Fruit fly (Drosophila melanogaster) whole organism, wandering third instar larva: Measurements from ENCODE around the gene CenG1A.

ENCODE experiments used
- Abd-B ChIP-seq: fragments of >200 bp; optimal IDR thresholded peaks from 2 replicates; lab custom pipeline; 2017; ENCODE audit warnings: missing biosample characterization, missing genetic modification characterization
- CG32264 ChIP-seq: fragments of 200-800 bp; sonication (Bioruptor generic); optimal IDR thresholded peaks from 2 replicates; lab custom pipeline; 2016; ENCODE audit warnings: missing biosample characterization, missing genetic modification characterization
- CG9705 ChIP-seq: fragments of 200-800 bp; sonication (Bioruptor generic); optimal IDR thresholded peaks from 2 replicates; lab custom pipeline; 2018; ENCODE audit warnings: missing biosample characterization, mild to moderate bottlenecking, missing genetic modification characterization
- CrebA ChIP-seq: fragments of 200-800 bp; sonication (Bioruptor generic); optimal IDR thresholded peaks from 2 replicates; lab custom pipeline; 2016; ENCODE audit warnings: missing biosample characterization, mild to moderate bottlenecking, missing genetic modification characterization, borderline replicate concordance
- Dfd ChIP-seq: fragments of >200 bp; optimal IDR thresholded peaks from 2 replicates; lab custom pipeline; 2017; ENCODE audit warnings: missing biosample characterization, missing genetic modification characterization
- Dif ChIP-seq: fragments of 200-275, 200-300 bp; sonication (Bioruptor generic); optimal IDR thresholded peaks from 2 replicates; lab custom pipeline; 2018; ENCODE audit warnings: missing biosample characterization, missing genetic modification characterization; ENCODE audit not compliant: partially characterized antibody
- GATAd ChIP-seq: sonication (Bioruptor generic); optimal IDR thresholded peaks from 2 replicates; lab custom pipeline; 2016; ENCODE audit warnings: missing biosample characterization, missing genetic modification characterization
- HLH106 ChIP-seq: fragments of 200-800 bp; optimal IDR thresholded peaks from 3 replicates; lab custom pipeline; 2019; ENCODE audit warnings: missing biosample characterization, mild to moderate bottlenecking, missing genetic modification characterization, moderate library complexity
- Hnf4 ChIP-seq: fragments of 200-800 bp; sonication (Bioruptor generic); optimal IDR thresholded peaks from 2 replicates; lab custom pipeline; 2016; ENCODE audit warnings: missing biosample characterization, mild to moderate bottlenecking, missing genetic modification characterization
- Hr78 ChIP-seq: fragments of >200 bp; optimal IDR thresholded peaks from 2 replicates; lab custom pipeline; 2017; ENCODE audit warnings: missing biosample characterization, missing genetic modification characterization
- Hr83 ChIP-seq: fragments of 200-300 bp; sonication (Bioruptor generic); optimal IDR thresholded peaks from 2 replicates; lab custom pipeline; 2016; ENCODE audit warnings: missing biosample characterization, mild to moderate bottlenecking, missing genetic modification characterization, moderate library complexity; ENCODE audit not compliant: poor library complexity, severe bottlenecking
- Jra ChIP-seq: sonication (Bioruptor generic); optimal IDR thresholded peaks from 2 replicates; lab custom pipeline; 2016; ENCODE audit warnings: missing biosample characterization, missing genetic modification characterization
- Mio ChIP-seq: sonication (Bioruptor generic); optimal IDR thresholded peaks from 2 replicates; lab custom pipeline; 2016; ENCODE audit warnings: missing biosample characterization, missing genetic modification characterization
- Myc ChIP-seq: fragments of >200 bp; optimal IDR thresholded peaks from 2 replicates; lab custom pipeline; 2017
- N ChIP-seq: fragments of >200 bp; optimal IDR thresholded peaks from 2 replicates; lab custom pipeline; 2018; ENCODE audit warnings: missing biosample characterization, missing external identifiers, missing genetic modification characterization
- OdsH ChIP-seq: fragments of 200-800 bp; sonication (Bioruptor generic); optimal IDR thresholded peaks from 2 replicates; lab custom pipeline; 2016; ENCODE audit warnings: missing biosample characterization, mild to moderate bottlenecking, missing genetic modification characterization
- Rel ChIP-seq, 2 experiments: fragments of 200-800 bp; sonication (Bioruptor generic) in 1 of 2; optimal IDR thresholded peaks; 2 replicates in 1 of 2; 3 replicates in 1 of 2; lab custom pipeline; 2016 to 2019; ENCODE audit warnings: mild to moderate bottlenecking in 2 of 2, missing biosample characterization in 2 of 2, missing genetic modification characterization in 2 of 2, moderate library complexity in 1 of 2
- Sp1 ChIP-seq: fragments of 200-800 bp; sonication (Bioruptor generic); optimal IDR thresholded peaks from 3 replicates; lab custom pipeline; 2019; ENCODE audit warnings: missing biosample characterization, mild to moderate bottlenecking, missing genetic modification characterization, moderate library complexity
- Vsx2 ChIP-seq: fragments of 200-300, 225-300 bp; sonication (Bioruptor generic); optimal IDR thresholded peaks from 2 replicates; lab custom pipeline; 2018; ENCODE audit warnings: missing biosample characterization, missing genetic modification characterization; ENCODE audit not compliant: partially characterized antibody
- br ChIP-seq: fragments of 200-800 bp; sonication (Bioruptor generic); optimal IDR thresholded peaks from 2 replicates; lab custom pipeline; 2016; ENCODE audit warnings: missing biosample characterization, missing genetic modification characterization
- brk ChIP-seq: fragments of 200-800 bp; sonication (Bioruptor generic); optimal IDR thresholded peaks from 2 replicates; lab custom pipeline; 2016; ENCODE audit warnings: missing biosample characterization, mild to moderate bottlenecking, missing genetic modification characterization
- dl ChIP-seq, 2 experiments: fragments of 175-275, 200-275 bp in 1 of 2; fragments of 200-275 bp in 1 of 2; sonication (Bioruptor generic); optimal IDR thresholded peaks; lab custom pipeline; 2018; ENCODE audit warnings: mild to moderate bottlenecking in 2 of 2, missing biosample characterization in 2 of 2, missing genetic modification characterization in 2 of 2, moderate library complexity in 2 of 2; ENCODE audit not compliant: partially characterized antibody in 2 of 2, insufficient read depth in 1 of 2
- dmrt93B ChIP-seq: fragments of 200-800 bp; sonication (Bioruptor generic); optimal IDR thresholded peaks from 2 replicates; lab custom pipeline; 2018; ENCODE audit warnings: missing biosample characterization, mild to moderate bottlenecking, missing genetic modification characterization
- dsf ChIP-seq: sonication (Bioruptor generic); optimal IDR thresholded peaks from 2 replicates; lab custom pipeline; 2016; ENCODE audit warnings: missing biosample characterization, missing genetic modification characterization, borderline replicate concordance
- ey ChIP-seq: fragments of 200-800 bp; sonication (Bioruptor generic); optimal IDR thresholded peaks from 2 replicates; lab custom pipeline; 2016; ENCODE audit warnings: missing biosample characterization, missing genetic modification characterization
- foxo ChIP-seq, 2 experiments: fragments of 200-800 bp; sonication (Bioruptor generic); optimal IDR thresholded peaks; 2 replicates in 1 of 2; 3 replicates in 1 of 2; lab custom pipeline; 2016 to 2017; ENCODE audit warnings: missing biosample characterization in 2 of 2, missing genetic modification characterization in 2 of 2
- fru ChIP-seq: fragments of 200-800 bp; sonication (Bioruptor generic); optimal IDR thresholded peaks from 3 replicates; lab custom pipeline; 2016; ENCODE audit warnings: missing biosample characterization, mild to moderate bottlenecking, missing genetic modification characterization
- h ChIP-seq: fragments of 200-800 bp; sonication (Bioruptor generic); optimal IDR thresholded peaks from 3 replicates; lab custom pipeline; 2016; ENCODE audit warnings: missing biosample characterization, mild to moderate bottlenecking, missing genetic modification characterization
- jim ChIP-seq: fragments of 175-275, 200-325 bp; sonication (Bioruptor generic); optimal IDR thresholded peaks from 2 replicates; lab custom pipeline; 2016; ENCODE audit warnings: missing biosample characterization, mild to moderate bottlenecking, missing genetic modification characterization
- lola ChIP-seq: fragments of >200 bp; optimal IDR thresholded peaks from 2 replicates; lab custom pipeline; 2017; ENCODE audit warnings: missing biosample characterization, missing genetic modification characterization
- pan ChIP-seq: fragments of >200 bp; optimal IDR thresholded peaks from 2 replicates; lab custom pipeline; 2017
- psq ChIP-seq: fragments of 200-800 bp; sonication (Bioruptor generic); optimal IDR thresholded peaks from 3 replicates; lab custom pipeline; 2017; ENCODE audit warnings: missing biosample characterization, mild to moderate bottlenecking, missing genetic modification characterization, moderate library complexity
- rgr ChIP-seq: fragments of 200-800 bp; sonication (Bioruptor generic); optimal IDR thresholded peaks from 3 replicates; lab custom pipeline; 2016; ENCODE audit warnings: missing biosample characterization, mild to moderate bottlenecking, missing genetic modification characterization
- sage ChIP-seq: fragments of 200-800 bp; sonication (Bioruptor generic); optimal IDR thresholded peaks from 2 replicates; lab custom pipeline; 2016; ENCODE audit warnings: missing biosample characterization, mild to moderate bottlenecking, missing genetic modification characterization
- sv ChIP-seq: fragments of 200-800 bp; sonication (Bioruptor generic); optimal IDR thresholded peaks from 3 replicates; lab custom pipeline; 2016; ENCODE audit warnings: missing biosample characterization, missing genetic modification characterization
- tai ChIP-seq: sonication (Bioruptor generic); optimal IDR thresholded peaks from 2 replicates; lab custom pipeline; 2016; ENCODE audit warnings: missing biosample characterization, missing genetic modification characterization
- usp ChIP-seq: fragments of >200 bp; optimal IDR thresholded peaks from 2 replicates; lab custom pipeline; 2017; ENCODE audit warnings: missing biosample characterization, missing genetic modification characterization
- woc ChIP-seq: sonication (Bioruptor generic); optimal IDR thresholded peaks from 2 replicates; lab custom pipeline; 2016; ENCODE audit warnings: missing biosample characterization, mild to moderate bottlenecking, missing genetic modification characterization

Gene CenG1A

dm6 chr2L:13839744-13840151 is 4.4 kb downstream of the CenG1A start:
- TF ChIP-seq Hr83 (GFP tag; lab: Kevin White, UChicago) (no peak), OdsH (GFP tag; lab: Kevin White, UChicago) (peak; percentile 91), tai (GFP tag; lab: Kevin White, UChicago) (peak; percentile 74), Mio (GFP tag; lab: Kevin White, UChicago) (peak; percentile 8), foxo (GFP tag; optimal IDR thresholded peaks at IDR 0.05; lab: Kevin White, UChicago) (peak; percentile 15 to 94), Hnf4 (GFP tag; lab: Kevin White, UChicago) (peak; percentile 87), CG32264 (GFP tag; lab: Kevin White, UChicago) (peak; percentile 59), brk (GFP tag; lab: Kevin White, UChicago) (peak; percentile 69), GATAd (GFP tag; lab: Kevin White, UChicago) (no peak), N (GFP tag; lab: Kevin White, UChicago) (no peak), Sp1 (peak; percentile 92), sv (GFP tag; lab: Kevin White, UChicago) (peak; percentile 72), HLH106 (tag; lab: Kevin White, UChicago) (peak; percentile 91), pan (no peak), h (peak; percentile 91), Jra (GFP tag; lab: Kevin White, UChicago) (peak; percentile 76), Abd-B (GFP tag; lab: Kevin White, UChicago) (no peak), lola (no peak), CrebA (GFP tag; lab: Kevin White, UChicago) (no peak), Rel (GFP tag; optimal IDR thresholded peaks at IDR 0.05; lab: Kevin White, UChicago) (peak; percentile 63), Rel (tag; optimal IDR thresholded peaks at IDR 0.05; lab: Kevin White, UChicago) (peak; percentile 26), jim (GFP tag; lab: Kevin White, UChicago) (no peak), Dfd (GFP tag; lab: Kevin White, UChicago) (peak; percentile 10), usp (GFP tag; lab: Kevin White, UChicago) (no peak), rgr (GFP tag; lab: Kevin White, UChicago) (peak; percentile 92), psq (peak; percentile 85), Vsx2 (GFP tag; lab: Kevin White, UChicago) (no peak), fru (GFP tag; lab: Kevin White, UChicago) (peak; percentile 93), dmrt93B (GFP tag; lab: Kevin White, UChicago) (peak; percentile 82), Myc (lab: Kevin White, UChicago) (no peak), br (peak; percentile 89), dsf (GFP tag; lab: Kevin White, UChicago) (peak; percentile 29), Hr78 (GFP tag; lab: Kevin White, UChicago) (no peak), Dif (no peak), ey (GFP tag; lab: Kevin White, UChicago) (peak; percentile 92), sage (GFP tag; lab: Kevin White, UChicago) (peak; percentile 80), woc (GFP tag; lab: Kevin White, UChicago) (peak; percentile 65), CG9705 (GFP tag; lab: Kevin White, UChicago) (peak; percentile 73), dl (GFP tag; optimal IDR thresholded peaks at IDR 0.05; lab: Kevin White, UChicago; ENCODE audit: insufficient read depth in 1 of 2, partially characterized antibody in 2 of 2) (no peak)

dm6 chr2L:13841508-13841907 is 6.1 kb downstream of the CenG1A start, which contains the start of gene CG33307:
Gene CG33307, minus strand, starts transcription at chr2L:13841520.
- TF ChIP-seq Dif: no peak
- TF ChIP-seq Dfd (GFP tag; lab: Kevin White, UChicago): no peak
- no peak for TF ChIP-seq Vsx2 (GFP tag; lab: Kevin White, UChicago)
- TF ChIP-seq sage (GFP tag; lab: Kevin White, UChicago): no peak
- TF ChIP-seq jim (GFP tag; lab: Kevin White, UChicago): no peak
- TF ChIP-seq Hnf4 (GFP tag; lab: Kevin White, UChicago): no peak
- TF ChIP-seq br: no peak
- TF ChIP-seq Jra (GFP tag; lab: Kevin White, UChicago): no peak
- TF ChIP-seq fru (GFP tag; lab: Kevin White, UChicago): no peak
- no peak for TF ChIP-seq dl (GFP tag; optimal IDR thresholded peaks at IDR 0.05; lab: Kevin White, UChicago; ENCODE audit: insufficient read depth in 1 of 2, partially characterized antibody in 2 of 2)
- TF ChIP-seq brk (GFP tag; lab: Kevin White, UChicago): no peak
- TF ChIP-seq dsf (GFP tag; lab: Kevin White, UChicago): no peak
